Worm (Caenorhabditis elegans): ENCODE data around the gene sdz-36.
A peak's percentile ranks its signal among the peaks of the same experiment; 100 is the strongest.

Gene sdz-36

DNA sequence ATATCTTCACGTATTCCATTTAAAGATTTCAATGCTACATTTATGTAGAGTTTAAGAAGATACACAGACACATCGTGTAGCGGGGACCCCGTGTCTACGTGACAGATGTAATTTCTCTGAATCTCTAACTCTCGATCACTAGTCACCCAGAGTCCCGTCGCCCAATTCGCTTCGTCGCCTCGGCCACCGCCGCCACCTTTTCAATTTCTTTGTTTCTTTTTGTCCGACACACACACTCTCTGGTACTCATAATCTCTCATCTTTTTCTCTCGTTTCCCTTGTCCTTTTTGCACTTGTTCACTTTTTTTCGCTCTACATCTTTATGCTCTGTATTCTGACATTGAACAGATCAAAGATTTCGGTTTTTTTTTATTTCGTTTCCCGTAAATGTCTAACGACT, 27.7 kb downstream of the sdz-36 start (continued):
- no peak for TF ChIP-seq F37D6.2 (tag; optimal IDR thresholded peaks at IDR 0.05)
- TF ChIP-seq hlh-11 (tag; optimal IDR thresholded peaks at IDR 0.05) = peak; percentile 90
- no peak for TF ChIP-seq lin-38 (GFP tag; IDR thresholded peaks at IDR 0.05)
- TF ChIP-seq jun-1 (tag; optimal IDR thresholded peaks at IDR 0.05) = peak; percentile 18
- TF ChIP-seq lin-13 (GFP tag; optimal IDR thresholded peaks at IDR 0.05) = peak; percentile 45
- peak; percentile 27 for TF ChIP-seq pqm-1 (tag; optimal IDR thresholded peaks at IDR 0.05)
- TF ChIP-seq aly-2 (tag; optimal IDR thresholded peaks at IDR 0.05) = no peak
- TF ChIP-seq ama-1 (optimal IDR thresholded peaks at IDR 0.05) = no peak
- TF ChIP-seq nhr-6 (tag; optimal IDR thresholded peaks at IDR 0.05) = peak; percentile 26
- no peak for TF ChIP-seq Y5F2A.4 (GFP tag; optimal IDR thresholded peaks at IDR 0.05)
- TF ChIP-seq lin-39 (tag; optimal IDR thresholded peaks at IDR 0.05) = no peak
- TF ChIP-seq nhr-237 (tag; optimal IDR thresholded peaks at IDR 0.05) = no peak
- peak; percentile 65 for TF ChIP-seq nhr-25 (tag; optimal IDR thresholded peaks at IDR 0.05; ENCODE audit: borderline replicate concordance, insufficient read depth)
- TF ChIP-seq ztf-7 (tag; optimal IDR thresholded peaks at IDR 0.05) = peak; percentile 15
- no peak for TF ChIP-seq php-3 (GFP tag; IDR thresholded peaks at IDR 0.05)
- TF ChIP-seq spr-1 (tag; optimal IDR thresholded peaks at IDR 0.05) = no peak
- TF ChIP-seq nhr-42 (GFP tag; IDR thresholded peaks at IDR 0.05) = no peak
- no peak for TF ChIP-seq nhr-111 (GFP tag; optimal IDR thresholded peaks at IDR 0.05)
- 0 out of 2 replicates have a peak, but pooled peaks have one; percentile 14 for TF ChIP-seq lin-29 (GFP tag; IDR thresholded peaks at IDR 0.05)
- TF ChIP-seq lsy-2 (tag; optimal IDR thresholded peaks at IDR 0.05) = peak; percentile 70 to 79
- no peak for TF ChIP-seq T20F7.1 (GFP tag; optimal IDR thresholded peaks at IDR 0.05)
- TF ChIP-seq dmd-6 (GFP tag; IDR thresholded peaks at IDR 0.05) = peak; percentile 93
- TF ChIP-seq saeg-2 (GFP tag; IDR thresholded peaks at IDR 0.05) = 0 out of 2 replicates have a peak, but pooled peaks have one; percentile 31
- 0 out of 2 replicates have a peak, but pooled peaks have one; percentile 12 for TF ChIP-seq arid-1 (GFP tag; conservative IDR thresholded peaks at IDR 0.05)
- no peak for TF ChIP-seq lim-7 (GFP tag; IDR thresholded peaks at IDR 0.05)
- TF ChIP-seq T26A8.4 (GFP tag; IDR thresholded peaks at IDR 0.05) = no peak
- TF ChIP-seq nhr-77 (tag; optimal IDR thresholded peaks at IDR 0.05) = peak; percentile 31
- no peak for TF ChIP-seq D1046.2 (GFP tag; IDR thresholded peaks at IDR 0.05)
- no peak for TF ChIP-seq nhr-102 (tag; optimal IDR thresholded peaks at IDR 0.05)
- TF ChIP-seq zip-2 (tag; optimal IDR thresholded peaks at IDR 0.05) = no peak
- no peak for TF ChIP-seq ZK546.5 (tag; optimal IDR thresholded peaks at IDR 0.05)
- TF ChIP-seq tag-97 (GFP tag; IDR thresholded peaks at IDR 0.05) = no peak
- peak; percentile 37 for TF ChIP-seq madf-9 (GFP tag; conservative IDR thresholded peaks at IDR 0.05)
- TF ChIP-seq nhr-48 (tag; optimal IDR thresholded peaks at IDR 0.05) = peak; percentile 84
- peak; percentile 61 for TF ChIP-seq ctbp-1 (GFP tag; IDR thresholded peaks at IDR 0.05)
- TF ChIP-seq snpc-1.2 (GFP tag; IDR thresholded peaks at IDR 0.05) = no peak
- no peak for TF ChIP-seq dmd-8 (GFP tag; IDR thresholded peaks at IDR 0.05)
- TF ChIP-seq zfp-3 (GFP tag; conservative IDR thresholded peaks at IDR 0.05) = 0 out of 2 replicates have a peak, but pooled peaks have one; percentile 36
- no peak for TF ChIP-seq ceh-44 (GFP tag; IDR thresholded peaks at IDR 0.05)
- TF ChIP-seq attf-4 (tag; optimal IDR thresholded peaks at IDR 0.05) = no peak
- peak; percentile 57 for TF ChIP-seq nhr-11 (tag; optimal IDR thresholded peaks at IDR 0.05)
- no peak for TF ChIP-seq snpc-4 (tag; optimal IDR thresholded peaks at IDR 0.05)
- TF ChIP-seq unc-62 (GFP tag; optimal IDR thresholded peaks at IDR 0.05 in 1 of 2) = peak in 1 of 2 experiments; percentile 97
- no peak for TF ChIP-seq unc-62 (tag; optimal IDR thresholded peaks at IDR 0.05)
- 0 out of 2 replicates have a peak, but pooled peaks have one; percentile 44 for TF ChIP-seq pha-4 (GFP tag; IDR thresholded peaks at IDR 0.05)
- no peak for TF ChIP-seq pha-4 (tag; optimal IDR thresholded peaks at IDR 0.05)
- peak; percentile 38 for TF ChIP-seq dpl-1 (GFP tag; optimal IDR thresholded peaks at IDR 0.05)
- TF ChIP-seq dve-1 (tag; optimal IDR thresholded peaks at IDR 0.05; ENCODE audit: insufficient read depth) = peak; percentile 87
- TF ChIP-seq unc-39 (tag; optimal IDR thresholded peaks at IDR 0.05) = no peak
- peak; percentile 62 for TF ChIP-seq hlh-30 (tag; optimal IDR thresholded peaks at IDR 0.05; ENCODE audit: insufficient read depth)
- peak; percentile 78 for TF ChIP-seq tra-1 (GFP tag; IDR thresholded peaks at IDR 0.05)
- TF ChIP-seq nhr-76 (tag; optimal IDR thresholded peaks at IDR 0.05) = no peak
- TF ChIP-seq set-16 (GFP tag; IDR thresholded peaks at IDR 0.05) = no peak

Measured in whole organism, L4 larva.